Fruit fly (Drosophila melanogaster) whole organism, embryonic: ENCODE data around the gene CG14721.
A peak's percentile ranks its signal among the peaks of the same experiment; 100 is the strongest.

Experiments
- Ada2b ChIP-seq: fragments of 200-800 bp; sonication (Bioruptor generic); IDR thresholded peaks from 2 replicates; pipeline ENCODE4 v1.3.6; 2022; ENCODE audit warnings: missing biosample characterization, missing genetic modification characterization
- Antp ChIP-seq: fragments of 200-800 bp; sonication (Bioruptor generic); optimal IDR thresholded peaks from 3 replicates; lab custom pipeline; 2016; ENCODE audit warnings: missing biosample characterization, missing genetic modification characterization
- Atf6 ChIP-seq: fragments of 200-800 bp; sonication (Bioruptor generic); IDR thresholded peaks from 2 replicates; pipeline ENCODE4 v1.3.6; 2022; ENCODE audit warnings: missing biosample characterization, missing genetic modification characterization
- CG10654 ChIP-seq: fragments of 200-800 bp; sonication (Bioruptor generic); optimal IDR thresholded peaks from 2 replicates; lab custom pipeline; 2016; ENCODE audit warnings: missing biosample characterization, missing genetic modification characterization
- CG12155 ChIP-seq: fragments of 200-800 bp; sonication (Bioruptor generic); optimal IDR thresholded peaks from 3 replicates; lab custom pipeline; 2016; ENCODE audit warnings: missing biosample characterization, missing genetic modification characterization
- CG13296 ChIP-seq: fragments of 200-800 bp; sonication (Bioruptor generic); optimal IDR thresholded peaks from 3 replicates; lab custom pipeline; 2018; ENCODE audit warnings: missing biosample characterization, mild to moderate bottlenecking, missing genetic modification characterization
- CG13775 ChIP-seq: fragments of 200-800 bp; sonication (Bioruptor generic); optimal IDR thresholded peaks from 3 replicates; lab custom pipeline; 2017; ENCODE audit warnings: missing biosample characterization, mild to moderate bottlenecking, missing genetic modification characterization
- CG17328 ChIP-seq: fragments of 200-800 bp; sonication (Bioruptor generic); IDR thresholded peaks from 2 replicates; pipeline ENCODE4 v1.3.6; 2022; ENCODE audit warnings: missing biosample characterization, missing genetic modification characterization
- CG2678 ChIP-seq: fragments of 200-800 bp; sonication (Bioruptor generic); optimal IDR thresholded peaks from 3 replicates; lab custom pipeline; 2019; ENCODE audit warnings: missing biosample characterization, mild to moderate bottlenecking, missing genetic modification characterization, moderate library complexity
- CG3281 ChIP-seq: fragments of 200-800 bp; sonication (Bioruptor generic); optimal IDR thresholded peaks from 3 replicates; lab custom pipeline; 2017; ENCODE audit warnings: missing biosample characterization, mild to moderate bottlenecking, missing genetic modification characterization
- CG4617 ChIP-seq: fragments of 200-800 bp; sonication (Bioruptor generic); optimal IDR thresholded peaks from 3 replicates; lab custom pipeline; 2016; ENCODE audit warnings: missing biosample characterization, missing genetic modification characterization, borderline replicate concordance
- CG4854 ChIP-seq: fragments of 200-800 bp; sonication (Bioruptor generic); optimal IDR thresholded peaks from 2 replicates; lab custom pipeline; 2016; ENCODE audit warnings: missing biosample characterization, missing genetic modification characterization, inconsistent platforms
- CG6654 ChIP-seq: fragments of 200-800 bp; sonication (Bioruptor generic); optimal IDR thresholded peaks from 2 replicates; lab custom pipeline; 2017; ENCODE audit warnings: missing biosample characterization, mild to moderate bottlenecking, missing genetic modification characterization
- CG6765 ChIP-seq: fragments of 200-800 bp; sonication (Bioruptor generic); optimal IDR thresholded peaks from 3 replicates; lab custom pipeline; 2017; ENCODE audit warnings: missing biosample characterization, mild to moderate bottlenecking, missing genetic modification characterization
- CG6791 ChIP-seq: fragments of 200-800 bp; sonication (Bioruptor generic); IDR thresholded peaks from 3 replicates; pipeline ENCODE4 v1.3.6; 2022; ENCODE audit warnings: missing biosample characterization, missing genetic modification characterization; ENCODE audit not compliant: partially characterized antibody
- CG6813 ChIP-seq: fragments of 200-800 bp; sonication (Bioruptor generic); optimal IDR thresholded peaks from 2 replicates; lab custom pipeline; 2017; ENCODE audit warnings: missing biosample characterization, missing genetic modification characterization, mild to moderate bottlenecking, moderate library complexity, missing genetic modification reagents
- CG7928 ChIP-seq: fragments of 200-800 bp; sonication (Bioruptor generic); optimal IDR thresholded peaks from 2 replicates; lab custom pipeline; 2017; ENCODE audit warnings: missing biosample characterization, mild to moderate bottlenecking, missing genetic modification characterization
- CG8765 ChIP-seq: fragments of 200-800 bp; sonication (Bioruptor generic); IDR thresholded peaks from 2 replicates; pipeline ENCODE4 v1.3.6; 2022; ENCODE audit warnings: missing biosample characterization, missing genetic modification characterization
- CG9437 ChIP-seq: fragments of 200-800 bp; sonication (Bioruptor generic); optimal IDR thresholded peaks from 2 replicates; lab custom pipeline; 2018; ENCODE audit warnings: missing biosample characterization, mild to moderate bottlenecking, missing genetic modification characterization
- CG9609 ChIP-seq: fragments of 200-800 bp; sonication (Bioruptor generic); optimal IDR thresholded peaks from 3 replicates; lab custom pipeline; 2016; ENCODE audit warnings: missing biosample characterization, missing genetic modification characterization
- CkIIα-i1 ChIP-seq: fragments of 200-800 bp; sonication (Bioruptor generic); IDR thresholded peaks from 2 replicates; pipeline ENCODE4 v1.3.6; 2022; ENCODE audit warnings: missing biosample characterization, missing genetic modification characterization
- Dref ChIP-seq: fragments of 200-800 bp; sonication (Bioruptor generic); IDR thresholded peaks from 2 replicates; pipeline ENCODE4 v1.3.6; 2022; ENCODE audit warnings: missing biosample characterization, missing genetic modification characterization
- ERR ChIP-seq: fragments of 200-800 bp; sonication (Bioruptor generic); optimal IDR thresholded peaks from 2 replicates; lab custom pipeline; 2016; ENCODE audit warnings: missing biosample characterization, missing genetic modification characterization
- HLH3B ChIP-seq: fragments of 200-800 bp; sonication (Bioruptor generic); IDR thresholded peaks from 2 replicates; pipeline ENCODE4 v1.3.6; 2022; ENCODE audit warnings: missing biosample characterization, missing genetic modification characterization
- HmgZ ChIP-seq: fragments of 200-800 bp; sonication (Bioruptor generic); optimal IDR thresholded peaks from 2 replicates; lab custom pipeline; 2018; ENCODE audit warnings: missing biosample characterization, mild to moderate bottlenecking, missing genetic modification characterization
- Lim3 ChIP-seq: fragments of 200-800 bp; sonication (Bioruptor generic); IDR thresholded peaks from 2 replicates; pipeline ENCODE4 v1.3.6; 2022; ENCODE audit warnings: missing biosample characterization, missing genetic modification characterization
- NfI ChIP-seq: fragments of 200-800 bp; sonication (Bioruptor generic); optimal IDR thresholded peaks from 3 replicates; lab custom pipeline; 2018; ENCODE audit warnings: missing biosample characterization, mild to moderate bottlenecking, missing genetic modification characterization, moderate library complexity
- Opbp ChIP-seq: fragments of 200-800 bp; sonication (Bioruptor generic); IDR thresholded peaks from 3 replicates; pipeline ENCODE4 v1.3.6; 2022; ENCODE audit warnings: missing biosample characterization, missing genetic modification characterization; ENCODE audit not compliant: partially characterized antibody
- Pdp1 ChIP-seq, 2 experiments: fragments of 200-800 bp; sonication (Bioruptor generic); optimal IDR thresholded peaks; 3 replicates each; lab custom pipeline; 2016; ENCODE audit warnings: missing biosample characterization in 2 of 2, missing genetic modification characterization in 2 of 2, mild to moderate bottlenecking in 1 of 2, moderate library complexity in 1 of 2
- Poxn ChIP-seq: fragments of 200-800 bp; sonication (Bioruptor generic); IDR thresholded peaks from 2 replicates; pipeline ENCODE4 v1.3.6; 2022; ENCODE audit warnings: missing biosample characterization, missing genetic modification characterization
- Ravus ChIP-seq: fragments of 200-800 bp; sonication (Bioruptor generic); IDR thresholded peaks from 2 replicates; pipeline ENCODE4 v1.3.6; 2022; ENCODE audit warnings: missing biosample characterization, missing genetic modification characterization
- Scr ChIP-seq: fragments of 200-800 bp; sonication (Bioruptor generic); IDR thresholded peaks from 2 replicates; pipeline ENCODE4 v1.3.6; 2022; ENCODE audit warnings: missing biosample characterization, missing genetic modification characterization; ENCODE audit not compliant: partially characterized antibody
- Spps ChIP-seq: fragments of 200-800 bp; sonication (Bioruptor generic); optimal IDR thresholded peaks from 2 replicates; lab custom pipeline; 2018; ENCODE audit warnings: missing biosample characterization, mild to moderate bottlenecking, missing genetic modification characterization
- Sry-δ ChIP-seq: fragments of 200-800 bp; sonication (Bioruptor generic); optimal IDR thresholded peaks from 2 replicates; lab custom pipeline; 2016; ENCODE audit warnings: missing biosample characterization, missing genetic modification characterization
- Vsx1 ChIP-seq: fragments of 200-800 bp; sonication (Bioruptor generic); optimal IDR thresholded peaks from 2 replicates; lab custom pipeline; 2017; ENCODE audit warnings: missing biosample characterization, mild to moderate bottlenecking, missing genetic modification characterization, missing genetic modification reagents
- ab ChIP-seq: fragments of 200-800 bp; sonication (Bioruptor generic); optimal IDR thresholded peaks from 2 replicates; lab custom pipeline; 2016; ENCODE audit warnings: missing biosample characterization, missing genetic modification characterization
- aop ChIP-seq: fragments of 200-800 bp; sonication (Bioruptor generic); IDR thresholded peaks from 2 replicates; pipeline ENCODE4 v1.3.6; 2022; ENCODE audit warnings: missing biosample characterization, missing genetic modification characterization
- bowl ChIP-seq: fragments of 200-800 bp; sonication (Bioruptor generic); IDR thresholded peaks from 2 replicates; pipeline ENCODE4 v1.3.6; 2022; ENCODE audit warnings: missing biosample characterization, missing genetic modification characterization
- cg ChIP-seq: fragments of 200-800 bp; sonication (Bioruptor generic); optimal IDR thresholded peaks from 3 replicates; lab custom pipeline; 2019; ENCODE audit warnings: missing biosample characterization, mild to moderate bottlenecking, missing genetic modification characterization, moderate library complexity
- crc ChIP-seq: fragments of 200-800 bp; sonication (Bioruptor generic); optimal IDR thresholded peaks from 2 replicates; lab custom pipeline; 2016; ENCODE audit warnings: missing biosample characterization, missing genetic modification characterization
- emc ChIP-seq: fragments of 200-800 bp; sonication (Bioruptor generic); optimal IDR thresholded peaks from 2 replicates; lab custom pipeline; 2016; ENCODE audit warnings: missing biosample characterization, missing genetic modification characterization
- gcm2 ChIP-seq: fragments of 200-800 bp; sonication (Bioruptor generic); optimal IDR thresholded peaks from 2 replicates; lab custom pipeline; 2016; ENCODE audit warnings: missing biosample characterization, missing genetic modification characterization
- jigr1 ChIP-seq: fragments of 200-800 bp; sonication (Bioruptor generic); IDR thresholded peaks from 3 replicates; pipeline ENCODE4 v1.3.6; 2022; ENCODE audit warnings: missing biosample characterization, missing genetic modification characterization
- kah ChIP-seq: fragments of 200-800 bp; sonication (Bioruptor generic); optimal IDR thresholded peaks from 2 replicates; lab custom pipeline; 2018; ENCODE audit warnings: missing biosample characterization, mild to moderate bottlenecking, missing genetic modification characterization
- oc ChIP-seq: fragments of 200-800 bp; sonication (Bioruptor generic); optimal IDR thresholded peaks from 2 replicates; lab custom pipeline; 2018; ENCODE audit warnings: missing biosample characterization, mild to moderate bottlenecking, missing genetic modification characterization, moderate library complexity
- ranshi ChIP-seq: fragments of 200-800 bp; sonication (Bioruptor generic); IDR thresholded peaks from 2 replicates; pipeline ENCODE4 v1.3.6; 2022; ENCODE audit warnings: missing biosample characterization, missing genetic modification characterization
- repo ChIP-seq: fragments of 200-800 bp; sonication (Bioruptor generic); optimal IDR thresholded peaks from 2 replicates; lab custom pipeline; 2016; ENCODE audit warnings: missing biosample characterization, missing genetic modification characterization
- sens-2 ChIP-seq: fragments of 200-800 bp; sonication (Bioruptor generic); IDR thresholded peaks from 2 replicates; pipeline ENCODE4 v1.3.6; 2022; ENCODE audit warnings: missing biosample characterization, missing genetic modification characterization
- shn ChIP-seq: fragments of 200-800 bp; sonication (Bioruptor generic); optimal IDR thresholded peaks from 3 replicates; lab custom pipeline; 2016; ENCODE audit warnings: missing biosample characterization, missing genetic modification characterization
- sqz ChIP-seq: fragments of 200-800 bp; sonication (Bioruptor generic); optimal IDR thresholded peaks from 3 replicates; lab custom pipeline; 2018; ENCODE audit warnings: missing biosample characterization, mild to moderate bottlenecking, missing genetic modification characterization
- wdn ChIP-seq: fragments of 200-800 bp; sonication (Bioruptor generic); IDR thresholded peaks from 2 replicates; pipeline ENCODE4 v1.3.6; 2022; ENCODE audit warnings: missing biosample characterization, missing genetic modification characterization

Gene CG14721

DNA sequence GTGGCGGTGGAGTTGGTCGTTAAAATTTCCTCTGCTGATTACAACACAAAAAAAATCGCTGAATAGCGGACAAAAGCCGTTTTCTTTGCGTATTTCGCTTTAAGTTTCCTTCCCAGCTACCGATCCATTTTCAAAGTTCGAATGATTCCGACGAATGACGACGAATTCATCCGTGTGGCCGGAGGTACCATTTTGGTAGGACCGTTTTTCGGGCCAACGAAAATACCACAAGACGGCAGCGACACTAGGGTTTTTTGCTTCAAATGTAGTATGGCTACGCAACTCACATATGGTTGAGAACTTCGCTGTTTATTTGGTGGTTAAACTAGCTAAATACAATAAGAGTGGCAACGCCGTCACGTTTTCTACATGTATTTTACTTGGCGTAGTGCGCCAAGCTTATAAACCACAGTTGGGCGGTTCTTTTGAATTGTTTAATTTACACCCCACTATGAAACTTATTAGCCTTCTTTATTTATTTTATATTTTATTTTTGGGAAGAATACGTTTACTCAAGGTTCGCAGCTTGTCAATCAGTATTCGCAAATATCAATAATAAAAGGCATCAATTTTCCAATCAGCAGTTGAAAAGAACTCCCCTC, 29.1 kb downstream of the CG14721 start, which contains the start of gene Lk6 (continued):
- TF ChIP-seq Sry-δ (GFP tag; lab: Kevin White, UChicago): peak; percentile 67
- peak; percentile 56 for TF ChIP-seq oc (tag; lab: Kevin White, UChicago)
- TF ChIP-seq CG4617 (GFP tag; lab: Kevin White, UChicago): peak; percentile 15
- TF ChIP-seq CG7928 (GFP tag; lab: Kevin White, UChicago): peak; percentile 53
- peak; percentile 54 for TF ChIP-seq CG12155 (GFP tag; lab: Kevin White, UChicago)
- no peak for TF ChIP-seq ab (GFP tag; lab: Kevin White, UChicago)
- TF ChIP-seq ERR: peak; percentile 28
- no peak for TF ChIP-seq CG4854 (GFP tag; lab: Kevin White, UChicago)
- TF ChIP-seq aop (GFP tag; lab: Robert Waterston, UW): no peak
- no peak for TF ChIP-seq Scr (GFP tag; lab: Robert Waterston, UW)
- TF ChIP-seq Antp (GFP tag; lab: Kevin White, UChicago): peak; percentile 14
- no peak for TF ChIP-seq wdn (GFP tag; lab: Robert Waterston, UW)
- peak; percentile 43 for TF ChIP-seq CG10654 (GFP tag; lab: Kevin White, UChicago)
- TF ChIP-seq gcm2 (GFP tag; lab: Kevin White, UChicago): no peak
- no peak for TF ChIP-seq HLH3B (GFP tag; lab: Robert Waterston, UW)
- peak in 1 of 2 experiments; percentile 75 for TF ChIP-seq Pdp1 (GFP tag; optimal IDR thresholded peaks at IDR 0.05; lab: Kevin White, UChicago)
- TF ChIP-seq CG9437 (GFP tag; lab: Kevin White, UChicago): no peak
- TF ChIP-seq CG6813 (GFP tag; lab: Kevin White, UChicago): peak; percentile 34
- TF ChIP-seq Lim3 (GFP tag; lab: Robert Waterston, UW): no peak
- TF ChIP-seq Spps (tag; lab: Kevin White, UChicago): peak; percentile 46
- TF ChIP-seq crc (GFP tag; lab: Kevin White, UChicago): no peak
- peak; percentile 81 for TF ChIP-seq CG6765 (GFP tag; lab: Kevin White, UChicago)
- no peak for TF ChIP-seq repo (GFP tag; lab: Kevin White, UChicago)
- no peak for TF ChIP-seq Vsx1
- TF ChIP-seq Atf6 (GFP tag; lab: Robert Waterston, UW): no peak
- no peak for TF ChIP-seq kah (GFP tag; lab: Kevin White, UChicago)
- TF ChIP-seq NfI (GFP tag; lab: Kevin White, UChicago): no peak
- no peak for TF ChIP-seq cg (GFP tag; lab: Kevin White, UChicago)
- no peak for TF ChIP-seq CG6654 (GFP tag; lab: Kevin White, UChicago)
- TF ChIP-seq Poxn: no peak
- TF ChIP-seq sens-2 (GFP tag; lab: Robert Waterston, UW): no peak
- no peak for TF ChIP-seq CG17328 (GFP tag; lab: Robert Waterston, UW)
- TF ChIP-seq CG3281 (GFP tag; lab: Kevin White, UChicago): peak; percentile 72
- TF ChIP-seq CG13296 (GFP tag; lab: Kevin White, UChicago): peak; percentile 73
- no peak for TF ChIP-seq jigr1 (GFP tag; lab: Robert Waterston, UW)
- no peak for TF ChIP-seq CkIIα-i1 (GFP tag; lab: Robert Waterston, UW)
- peak; percentile 93 for TF ChIP-seq HmgZ (tag; lab: Kevin White, UChicago)
- peak; percentile 1 for TF ChIP-seq CG13775 (GFP tag; lab: Kevin White, UChicago)
- TF ChIP-seq CG2678: peak; percentile 50
- TF ChIP-seq CG6791 (GFP tag; lab: Robert Waterston, UW): no peak
- no peak for TF ChIP-seq Dref (GFP tag; lab: Robert Waterston, UW)
- no peak for TF ChIP-seq Ravus
- TF ChIP-seq sqz (GFP tag; lab: Kevin White, UChicago): peak; percentile 88
- TF ChIP-seq CG8765 (GFP tag; lab: Robert Waterston, UW): no peak
- peak; percentile 24 for TF ChIP-seq emc (GFP tag; lab: Kevin White, UChicago)
- TF ChIP-seq Opbp (GFP tag; lab: Robert Waterston, UW): no peak
- TF ChIP-seq shn (GFP tag; lab: Kevin White, UChicago): peak; percentile 37
- peak; percentile 44 for TF ChIP-seq CG9609 (GFP tag; lab: Kevin White, UChicago)
- no peak for TF ChIP-seq Ada2b (GFP tag; lab: Robert Waterston, UW)
- TF ChIP-seq bowl (GFP tag; lab: Robert Waterston, UW): no peak
- TF ChIP-seq ranshi (GFP tag; lab: Robert Waterston, UW): no peak
